Worm (Caenorhabditis elegans): ENCODE measurements around the gene F45E1.4.
A peak's percentile ranks its signal among the peaks of the same experiment; 100 is the strongest.

ce11 chrX:7954328-7954727 is 31.5 kb upstream of the F45E1.4 start, which contains the start of gene dct-1:
- TF ChIP-seq skn-1 (tag; optimal IDR thresholded peaks at IDR 0.05) (no peak), nhr-20 (tag; optimal IDR thresholded peaks at IDR 0.05) (peak; percentile 18), lin-13 (GFP tag; optimal IDR thresholded peaks at IDR 0.05) (no peak), lin-15B (tag; optimal IDR thresholded peaks at IDR 0.05) (no peak), alr-1 (tag; optimal IDR thresholded peaks at IDR 0.05; ENCODE audit: borderline replicate concordance) (no peak), nhr-71 (tag; optimal IDR thresholded peaks at IDR 0.05) (peak; percentile 63), snpc-4 (tag; optimal IDR thresholded peaks at IDR 0.05) (no peak), zag-1 (tag; optimal IDR thresholded peaks at IDR 0.05) (no peak), aly-2 (tag; optimal IDR thresholded peaks at IDR 0.05) (no peak)
